Fruit fly (Drosophila melanogaster): Measurements from ENCODE around the gene Ns3.

Ns3 gene

DNA sequence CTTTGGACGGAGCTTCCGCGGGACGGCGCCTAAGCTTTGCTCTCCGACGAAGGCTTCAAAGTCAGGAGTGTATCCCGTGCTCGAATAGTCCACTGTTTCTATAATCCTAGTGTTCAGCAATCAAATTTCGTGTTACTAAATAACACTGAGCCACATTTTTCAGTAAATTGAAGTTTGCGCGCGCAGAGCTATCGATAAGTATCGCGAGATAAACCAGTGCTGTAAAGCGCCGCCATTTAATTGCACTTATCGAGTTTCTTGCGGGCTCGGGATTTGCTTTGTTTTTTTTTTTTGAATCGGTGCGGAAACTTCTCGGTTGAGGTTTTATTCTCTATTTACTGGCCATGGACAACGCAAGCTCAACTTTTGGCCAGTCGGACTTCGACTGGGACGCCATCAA lies 12.8 kb upstream of the Ns3 start, which contains the start of the genes Rab27 and mei-38 (continued):
- no peak for TF ChIP-seq jing (GFP tag; optimal IDR thresholded peaks at IDR 0.05)
- TF ChIP-seq CG2116 (GFP tag; optimal IDR thresholded peaks at IDR 0.05) = peak; percentile 69
- TF ChIP-seq Hr51 (GFP tag; optimal IDR thresholded peaks at IDR 0.05) = no peak
- TF ChIP-seq Mad (GFP tag; optimal IDR thresholded peaks at IDR 0.05) = no peak
- no peak for TF ChIP-seq gem (tag; optimal IDR thresholded peaks at IDR 0.05)
- TF ChIP-seq zfh1 (GFP tag; IDR thresholded peaks at IDR 0.05) = no peak
- TF ChIP-seq MBD-R2 (GFP tag; IDR thresholded peaks at IDR 0.05) = peak; percentile 67
- no peak for TF ChIP-seq Meics (GFP tag; optimal IDR thresholded peaks at IDR 0.05)
- TF ChIP-seq CG18619 (GFP tag; optimal IDR thresholded peaks at IDR 0.05) = no peak
- no peak for TF ChIP-seq CG17829 (tag; optimal IDR thresholded peaks at IDR 0.05)
- peak; percentile 9 for TF ChIP-seq Camta (GFP tag; optimal IDR thresholded peaks at IDR 0.05)
- TF ChIP-seq sens-2 (GFP tag; IDR thresholded peaks at IDR 0.05) = no peak
- no peak for TF ChIP-seq Spps (tag; optimal IDR thresholded peaks at IDR 0.05)
- TF ChIP-seq usp (GFP tag; optimal IDR thresholded peaks at IDR 0.05) = no peak
- no peak for TF ChIP-seq Taf1 (GFP tag; IDR thresholded peaks at IDR 0.05)
- no peak for TF ChIP-seq CG2199 (GFP tag; IDR thresholded peaks at IDR 0.05)
- no peak for TF ChIP-seq Dfd (GFP tag; optimal IDR thresholded peaks at IDR 0.05)
- peak; percentile 62 for TF ChIP-seq CG15514 (GFP tag; optimal IDR thresholded peaks at IDR 0.05)
- TF ChIP-seq oc (tag; optimal IDR thresholded peaks at IDR 0.05) = no peak
- TF ChIP-seq onecut (GFP tag; IDR thresholded peaks at IDR 0.05) = no peak
- no peak for TF ChIP-seq p53 (GFP tag; optimal IDR thresholded peaks at IDR 0.05)
- TF ChIP-seq sqz (GFP tag; optimal IDR thresholded peaks at IDR 0.05) = no peak
- TF ChIP-seq CG9932 (GFP tag; IDR thresholded peaks at IDR 0.05) = peak; percentile 72
- TF ChIP-seq CG12104 (GFP tag; optimal IDR thresholded peaks at IDR 0.05) = no peak
- TF ChIP-seq Lim3 (GFP tag; IDR thresholded peaks at IDR 0.05) = no peak
- TF ChIP-seq corto (GFP tag; optimal IDR thresholded peaks at IDR 0.05) = no peak
- no peak for TF ChIP-seq ranshi (GFP tag; IDR thresholded peaks at IDR 0.05)
- no peak for TF ChIP-seq CG7839 (tag; optimal IDR thresholded peaks at IDR 0.05)
- TF ChIP-seq her (GFP tag; optimal IDR thresholded peaks at IDR 0.05) = peak; percentile 54
- no peak for TF ChIP-seq Six4 (GFP tag; optimal IDR thresholded peaks at IDR 0.05)
- TF ChIP-seq CG11093 (GFP tag; IDR thresholded peaks at IDR 0.05) = no peak
- no peak for TF ChIP-seq sc (optimal IDR thresholded peaks at IDR 0.05)
- TF ChIP-seq sc (GFP tag; optimal IDR thresholded peaks at IDR 0.05) = no peak
- TF ChIP-seq tap (tag; optimal IDR thresholded peaks at IDR 0.05) = no peak
- TF ChIP-seq CG8281 (tag; optimal IDR thresholded peaks at IDR 0.05) = no peak
- no peak for TF ChIP-seq CG4617 (GFP tag; optimal IDR thresholded peaks at IDR 0.05; ENCODE audit: borderline replicate concordance)
- TF ChIP-seq CG10267 (tag; optimal IDR thresholded peaks at IDR 0.05) = peak; percentile 97
- TF ChIP-seq C15 (GFP tag; IDR thresholded peaks at IDR 0.05) = no peak
- peak; percentile 2 for TF ChIP-seq Dip3 (GFP tag; optimal IDR thresholded peaks at IDR 0.05)
- no peak for TF ChIP-seq Rx (GFP tag; IDR thresholded peaks at IDR 0.05)
- TF ChIP-seq CG16815 (GFP tag; optimal IDR thresholded peaks at IDR 0.05) = no peak
- TF ChIP-seq fd96Cb (tag; optimal IDR thresholded peaks at IDR 0.05) = no peak
- TF ChIP-seq CG6175 (GFP tag; IDR thresholded peaks at IDR 0.05) = no peak
- TF ChIP-seq BEAF-32 (GFP tag; optimal IDR thresholded peaks at IDR 0.05) = peak; percentile 80
- no peak for TF ChIP-seq Adf1 (GFP tag; IDR thresholded peaks at IDR 0.05)
- no peak for TF ChIP-seq gsb-n (tag; optimal IDR thresholded peaks at IDR 0.05)
- no peak for TF ChIP-seq CG14860 (GFP tag; IDR thresholded peaks at IDR 0.05; ENCODE audit: partially characterized antibody)
- TF ChIP-seq gt (GFP tag; IDR thresholded peaks at IDR 0.05) = no peak
- TF ChIP-seq CG32767 (GFP tag; IDR thresholded peaks at IDR 0.05) = 0 out of 2 replicates have a peak, but pooled peaks have one; percentile 27
- TF ChIP-seq CG4424 (GFP tag; optimal IDR thresholded peaks at IDR 0.05) = peak; percentile 7
- TF ChIP-seq Dref (GFP tag; IDR thresholded peaks at IDR 0.05) = peak; percentile 88
- TF ChIP-seq Dip2 (GFP tag; IDR thresholded peaks at IDR 0.05) = no peak
- TF ChIP-seq en (GFP tag; optimal IDR thresholded peaks at IDR 0.05) = no peak

All from whole organism, embryonic.